Fruit fly (Drosophila melanogaster): ENCODE results near the gene Dhc16F.

The Dhc16F gene

dm6 chrX:18092810-18093222 is 28.5 kb downstream of the Dhc16F start, which contains the start of gene RhoGAP16F (continued):
- TF ChIP-seq schlank (tag; optimal IDR thresholded peaks at IDR 0.05) (peak; percentile 50), CG8089 (GFP tag; optimal IDR thresholded peaks at IDR 0.05) (peak; percentile 48), CG12299 (tag; optimal IDR thresholded peaks at IDR 0.05) (peak; percentile 53), dimm (GFP tag; IDR thresholded peaks at IDR 0.05) (peak; percentile 48; the same call in 1 of the 2 replicates), CG1792 (GFP tag; optimal IDR thresholded peaks at IDR 0.05) (peak; percentile 41), tin (GFP tag; optimal IDR thresholded peaks at IDR 0.05) (peak; percentile 85), CG1602 (GFP tag; optimal IDR thresholded peaks at IDR 0.05) (peak; percentile 88), Dad (GFP tag; optimal IDR thresholded peaks at IDR 0.05) (peak; percentile 74), Dref (GFP tag; IDR thresholded peaks at IDR 0.05) (0 out of 2 replicates have a peak, but pooled peaks have one; percentile 15), CG16815 (GFP tag; optimal IDR thresholded peaks at IDR 0.05) (peak; percentile 83), CG7745 (tag; optimal IDR thresholded peaks at IDR 0.05) (no peak), CG11398 (GFP tag; optimal IDR thresholded peaks at IDR 0.05) (peak; percentile 61), Eip74EF (GFP tag; optimal IDR thresholded peaks at IDR 0.05) (peak in 1 of 2 experiments; percentile 63), Six4 (GFP tag; optimal IDR thresholded peaks at IDR 0.05) (peak; percentile 78), corto (GFP tag; optimal IDR thresholded peaks at IDR 0.05) (no peak), pan (optimal IDR thresholded peaks at IDR 0.05) (peak in 1 of 2 experiments; percentile 70), pan (GFP tag; optimal IDR thresholded peaks at IDR 0.05 in 1 of 2, IDR thresholded peaks at IDR 0.05 in 1 of 2) (peak; percentile 78 to 85), CG15601 (tag; optimal IDR thresholded peaks at IDR 0.05) (peak; percentile 72), hkb (optimal IDR thresholded peaks at IDR 0.05) (no peak), hkb (GFP tag; IDR thresholded peaks at IDR 0.05) (peak; percentile 79), CrebB (tag; optimal IDR thresholded peaks at IDR 0.05) (peak; percentile 60), CG12659 (GFP tag; optimal IDR thresholded peaks at IDR 0.05) (peak; percentile 79), ase (GFP tag; IDR thresholded peaks at IDR 0.05) (peak; percentile 49; the same call in 2 of the 3 replicates), stc (GFP tag; IDR thresholded peaks at IDR 0.05) (peak; percentile 73; the same call in 1 of the 2 replicates), CG32772 (GFP tag; IDR thresholded peaks at IDR 0.05) (peak; percentile 85), pnt (GFP tag; optimal IDR thresholded peaks at IDR 0.05) (peak; percentile 72), ind (GFP tag; optimal IDR thresholded peaks at IDR 0.05) (peak; percentile 89), Opbp (GFP tag; IDR thresholded peaks at IDR 0.05; ENCODE audit: partially characterized antibody) (no peak), CG34376 (GFP tag; optimal IDR thresholded peaks at IDR 0.05) (peak; percentile 69), CG13296 (GFP tag; optimal IDR thresholded peaks at IDR 0.05) (peak; percentile 77), row (GFP tag; IDR thresholded peaks at IDR 0.05) (peak; percentile 99), CG2199 (GFP tag; IDR thresholded peaks at IDR 0.05) (0 out of 3 replicates have a peak, but pooled peaks have one; percentile 34), Sox100B (GFP tag; optimal IDR thresholded peaks at IDR 0.05) (peak; percentile 79), pzg (GFP tag; optimal IDR thresholded peaks at IDR 0.05) (peak; percentile 39), ac (GFP tag; optimal IDR thresholded peaks at IDR 0.05) (peak; percentile 33), Camta (GFP tag; optimal IDR thresholded peaks at IDR 0.05) (peak; percentile 51), onecut (GFP tag; IDR thresholded peaks at IDR 0.05) (peak; percentile 47), CG12769 (tag; optimal IDR thresholded peaks at IDR 0.05) (peak; percentile 94), CG16813 (GFP tag; IDR thresholded peaks at IDR 0.05; ENCODE audit: partially characterized antibody) (no peak), Scr (GFP tag; IDR thresholded peaks at IDR 0.05; ENCODE audit: partially characterized antibody) (no peak), sob (GFP tag; IDR thresholded peaks at IDR 0.05) (peak; percentile 88), CG6689 (GFP tag; IDR thresholded peaks at IDR 0.05) (peak; percentile 80), Med (GFP tag) (peak; percentile 96), Hsf (GFP tag; optimal IDR thresholded peaks at IDR 0.05) (peak; percentile 90), CG13624 (GFP tag; optimal IDR thresholded peaks at IDR 0.05) (peak; percentile 76), chm (GFP tag; IDR thresholded peaks at IDR 0.05) (peak; percentile 73), br (optimal IDR thresholded peaks at IDR 0.05) (no peak), gce (GFP tag; IDR thresholded peaks at IDR 0.05) (no peak; the same call in 2 of the 3 replicates), eve (GFP tag; optimal IDR thresholded peaks at IDR 0.05) (no peak), jing (GFP tag; optimal IDR thresholded peaks at IDR 0.05) (peak; percentile 71), Nf-YC (tag; optimal IDR thresholded peaks at IDR 0.05) (peak; percentile 72)
